Fruit fly (Drosophila melanogaster) whole organism, embryonic: ENCODE measurements around the gene Drs.
A peak's percentile ranks its signal among the peaks of the same experiment; 100 is the strongest.

Experiments
- Abd-B ChIP-seq: fragments of 200-800 bp; sonication (Bioruptor generic); optimal IDR thresholded peaks from 2 replicates; lab custom pipeline; 2018; ENCODE audit warnings: missing biosample characterization, mild to moderate bottlenecking, missing genetic modification characterization, moderate library complexity
- Aef1 ChIP-seq: fragments of 200-800 bp; sonication (Bioruptor generic); IDR thresholded peaks from 3 replicates; pipeline ENCODE4 v1.3.6; 2022; ENCODE audit warnings: missing biosample characterization, missing genetic modification characterization
- BEAF-32 ChIP-seq: fragments of 200-800 bp; sonication (Bioruptor generic); optimal IDR thresholded peaks from 3 replicates; lab custom pipeline; 2017; ENCODE audit warnings: missing biosample characterization, missing genetic modification characterization, mild to moderate bottlenecking, moderate library complexity, missing genetic modification reagents
- Blimp-1 ChIP-seq: fragments of 200-800 bp; sonication (Bioruptor generic); optimal IDR thresholded peaks from 3 replicates; lab custom pipeline; 2018; ENCODE audit warnings: missing biosample characterization, missing genetic modification characterization, mild to moderate bottlenecking, moderate library complexity, missing genetic modification reagents
- CG10209 ChIP-seq: fragments of 200-800 bp; sonication (Bioruptor generic); optimal IDR thresholded peaks from 3 replicates; lab custom pipeline; 2017; ENCODE audit warnings: missing biosample characterization, mild to moderate bottlenecking, missing genetic modification characterization, missing genetic modification reagents
- CG11504 ChIP-seq: fragments of 200-800 bp; sonication (Bioruptor generic); optimal IDR thresholded peaks from 3 replicates; lab custom pipeline; 2019; ENCODE audit warnings: missing biosample characterization, mild to moderate bottlenecking, missing genetic modification characterization, moderate library complexity
- CG13123 ChIP-seq: fragments of 200-800 bp; sonication (Bioruptor generic); optimal IDR thresholded peaks from 2 replicates; lab custom pipeline; 2016; ENCODE audit warnings: missing biosample characterization, missing genetic modification characterization
- CG13287 ChIP-seq: fragments of 200-800 bp; sonication (Bioruptor generic); IDR thresholded peaks from 2 replicates; pipeline ENCODE4 v1.3.6; 2022; ENCODE audit warnings: missing biosample characterization, missing genetic modification characterization; ENCODE audit not compliant: partially characterized antibody
- CG13894 ChIP-seq: fragments of 200-800 bp; sonication (Bioruptor generic); optimal IDR thresholded peaks from 3 replicates; lab custom pipeline; 2018; ENCODE audit warnings: missing biosample characterization, mild to moderate bottlenecking, missing genetic modification characterization, moderate library complexity
- CG15601 ChIP-seq: fragments of 200-800 bp; sonication (Bioruptor generic); optimal IDR thresholded peaks from 3 replicates; lab custom pipeline; 2019; ENCODE audit warnings: missing biosample characterization, mild to moderate bottlenecking, missing genetic modification characterization, moderate library complexity
- CG1603 ChIP-seq: fragments of 200-800 bp; sonication (Bioruptor generic); optimal IDR thresholded peaks from 2 replicates; lab custom pipeline; 2019; ENCODE audit warnings: missing biosample characterization, mild to moderate bottlenecking, missing genetic modification characterization, moderate library complexity
- CG16863 ChIP-seq: fragments of 200-800 bp; sonication (Bioruptor generic); optimal IDR thresholded peaks from 3 replicates; lab custom pipeline; 2016; ENCODE audit warnings: missing biosample characterization, missing genetic modification characterization
- CG17328 ChIP-seq: fragments of 200-800 bp; sonication (Bioruptor generic); IDR thresholded peaks from 2 replicates; pipeline ENCODE4 v1.3.6; 2022; ENCODE audit warnings: missing biosample characterization, missing genetic modification characterization
- CG17361 ChIP-seq: fragments of 200-800 bp; sonication (Bioruptor generic); IDR thresholded peaks from 3 replicates; pipeline ENCODE4 v1.3.6; 2022; ENCODE audit warnings: missing biosample characterization, missing genetic modification characterization
- CG2202 ChIP-seq: fragments of 200-800 bp; sonication (Bioruptor generic); optimal IDR thresholded peaks from 2 replicates; lab custom pipeline; 2018; ENCODE audit warnings: missing biosample characterization, mild to moderate bottlenecking, missing genetic modification characterization
- CG2875 ChIP-seq: fragments of 200-800 bp; sonication (Bioruptor generic); optimal IDR thresholded peaks from 2 replicates; lab custom pipeline; 2017; ENCODE audit warnings: missing biosample characterization, mild to moderate bottlenecking, missing genetic modification characterization, missing genetic modification reagents
- CG4360 ChIP-seq: fragments of 200-800 bp; sonication (Bioruptor generic); IDR thresholded peaks from 2 replicates; pipeline ENCODE4 v1.3.6; 2022; ENCODE audit warnings: missing biosample characterization, missing genetic modification characterization
- CG4707 ChIP-seq: fragments of 200-800 bp; sonication (Bioruptor generic); optimal IDR thresholded peaks from 2 replicates; lab custom pipeline; 2018; ENCODE audit warnings: missing biosample characterization, mild to moderate bottlenecking, missing genetic modification characterization, moderate library complexity
- CG6175 ChIP-seq: fragments of 200-800 bp; sonication (Bioruptor generic); IDR thresholded peaks from 3 replicates; pipeline ENCODE4 v1.3.6; 2022; ENCODE audit warnings: missing biosample characterization, missing genetic modification characterization
- CG6765 ChIP-seq: fragments of 200-800 bp; sonication (Bioruptor generic); optimal IDR thresholded peaks from 3 replicates; lab custom pipeline; 2017; ENCODE audit warnings: missing biosample characterization, mild to moderate bottlenecking, missing genetic modification characterization
- CG8944 ChIP-seq: fragments of 200-800 bp; sonication (Bioruptor generic); optimal IDR thresholded peaks from 3 replicates; lab custom pipeline; 2016; ENCODE audit warnings: missing biosample characterization, missing genetic modification characterization
- HLH4C ChIP-seq: fragments of 200-800 bp; sonication (Bioruptor generic); IDR thresholded peaks from 3 replicates; pipeline ENCODE4 v1.3.6; 2022; ENCODE audit warnings: missing biosample characterization, missing genetic modification characterization; ENCODE audit not compliant: partially characterized antibody
- Hr78 ChIP-seq, 2 experiments: fragments of 200-800 bp in 1 of 2; fragments of >200 bp in 1 of 2; sonication (Bioruptor generic) in 1 of 2; optimal IDR thresholded peaks; 2 replicates each; lab custom pipeline; 2017 to 2019; ENCODE audit warnings: missing biosample characterization in 2 of 2, missing genetic modification characterization in 2 of 2, mild to moderate bottlenecking in 1 of 2, moderate library complexity in 1 of 2
- Myb ChIP-seq: fragments of 200-800 bp; sonication (Bioruptor generic); optimal IDR thresholded peaks from 2 replicates; lab custom pipeline; 2016; ENCODE audit warnings: missing biosample characterization, missing genetic modification characterization
- Nf-YA ChIP-seq: fragments of 200-800 bp; sonication (Bioruptor generic); IDR thresholded peaks from 2 replicates; pipeline ENCODE4 v1.3.6; 2022; ENCODE audit warnings: missing biosample characterization, missing genetic modification characterization
- Sox102F ChIP-seq: fragments of 200-800 bp; sonication (Bioruptor generic); optimal IDR thresholded peaks from 2 replicates; lab custom pipeline; 2018; ENCODE audit warnings: missing biosample characterization, mild to moderate bottlenecking, missing genetic modification characterization, moderate library complexity
- Tbp ChIP-seq: fragments of >200 bp; optimal IDR thresholded peaks from 2 replicates; lab custom pipeline; 2018; ENCODE audit warnings: missing biosample characterization, missing genetic modification characterization
- Vsx1 ChIP-seq: fragments of 200-800 bp; sonication (Bioruptor generic); optimal IDR thresholded peaks from 2 replicates; lab custom pipeline; 2017; ENCODE audit warnings: missing biosample characterization, mild to moderate bottlenecking, missing genetic modification characterization, missing genetic modification reagents
- Xrp1 ChIP-seq: fragments of 200-800 bp; sonication (Bioruptor generic); IDR thresholded peaks from 2 replicates; pipeline ENCODE4 v1.3.6; 2022; ENCODE audit warnings: missing biosample characterization, missing genetic modification characterization
- YL-1 ChIP-seq: fragments of 200-800 bp; sonication (Bioruptor generic); optimal IDR thresholded peaks from 3 replicates; lab custom pipeline; 2017; ENCODE audit warnings: missing biosample characterization, mild to moderate bottlenecking, missing genetic modification characterization
- chn ChIP-seq: fragments of 200-800 bp; sonication (Bioruptor generic); optimal IDR thresholded peaks from 2 replicates; lab custom pipeline; 2016; ENCODE audit warnings: missing biosample characterization, missing genetic modification characterization
- corto ChIP-seq: fragments of 200-800 bp; sonication (Bioruptor generic); optimal IDR thresholded peaks from 2 replicates; lab custom pipeline; 2016; ENCODE audit warnings: missing biosample characterization, mild to moderate bottlenecking, missing genetic modification characterization, moderate library complexity
- crol ChIP-seq: fragments of 200-800 bp; sonication (Bioruptor generic); IDR thresholded peaks from 2 replicates; pipeline ENCODE4 v1.3.6; 2022; ENCODE audit warnings: missing biosample characterization, missing genetic modification characterization
- cwo ChIP-seq: fragments of 200-800 bp; sonication (Bioruptor generic); optimal IDR thresholded peaks from 3 replicates; lab custom pipeline; 2017; ENCODE audit warnings: missing biosample characterization, missing genetic modification characterization, mild to moderate bottlenecking, moderate library complexity, missing genetic modification reagents
- dan ChIP-seq: fragments of 200-800 bp; sonication (Bioruptor generic); IDR thresholded peaks from 2 replicates; pipeline ENCODE4 v1.3.6; 2022; ENCODE audit warnings: missing biosample characterization, missing genetic modification characterization
- dmrt11E ChIP-seq: fragments of 200-800 bp; sonication (Bioruptor generic); optimal IDR thresholded peaks from 3 replicates; lab custom pipeline; 2018; ENCODE audit warnings: missing biosample characterization, mild to moderate bottlenecking, missing genetic modification characterization, moderate library complexity
- dpn ChIP-seq, 2 experiments: fragments of 200-800 bp; sonication (Bioruptor generic); optimal IDR thresholded peaks; 3 replicates each; lab custom pipeline; 2016; ENCODE audit warnings: missing biosample characterization in 2 of 2, missing genetic modification characterization in 2 of 2
- fd64A ChIP-seq: fragments of 200-800 bp; sonication (Bioruptor generic); optimal IDR thresholded peaks from 3 replicates; lab custom pipeline; 2018; ENCODE audit warnings: missing biosample characterization, mild to moderate bottlenecking, missing genetic modification characterization
- fru ChIP-seq: fragments of >200 bp; optimal IDR thresholded peaks from 2 replicates; lab custom pipeline; 2017
- gem ChIP-seq: fragments of 200-800 bp; sonication (Bioruptor generic); optimal IDR thresholded peaks from 2 replicates; lab custom pipeline; 2019; ENCODE audit warnings: missing biosample characterization, mild to moderate bottlenecking, missing genetic modification characterization, moderate library complexity
- grau ChIP-seq: fragments of 200-800 bp; optimal IDR thresholded peaks from 3 replicates; lab custom pipeline; 2019; ENCODE audit warnings: missing biosample characterization, mild to moderate bottlenecking, missing genetic modification characterization, moderate library complexity
- gsb-n ChIP-seq: fragments of 200-800 bp; sonication (Bioruptor generic); optimal IDR thresholded peaks from 3 replicates; lab custom pipeline; 2018; ENCODE audit warnings: missing biosample characterization, mild to moderate bottlenecking, missing genetic modification characterization
- kni ChIP-seq: fragments of 200-800 bp; sonication (Bioruptor generic); optimal IDR thresholded peaks from 3 replicates; lab custom pipeline; 2017; ENCODE audit warnings: mild to moderate bottlenecking, missing biosample characterization, missing genetic modification reagents, missing genetic modification characterization
- mam ChIP-seq: fragments of 200-800 bp; sonication (Bioruptor generic); optimal IDR thresholded peaks from 3 replicates; lab custom pipeline; 2016; ENCODE audit warnings: missing biosample characterization, missing genetic modification characterization
- sd ChIP-seq: fragments of 200-800 bp; sonication (Bioruptor generic); optimal IDR thresholded peaks from 3 replicates; lab custom pipeline; 2018; ENCODE audit warnings: missing biosample characterization, mild to moderate bottlenecking, missing genetic modification characterization, moderate library complexity
- sens ChIP-seq: fragments of 200-800 bp; sonication (Bioruptor generic); peaks from one replicate; lab custom pipeline; 2016; ENCODE audit warnings: missing biosample characterization, missing genetic modification characterization
- twi ChIP-seq: fragments of 200-800 bp; optimal IDR thresholded peaks from 2 replicates; lab custom pipeline; 2019; ENCODE audit warnings: missing biosample characterization, mild to moderate bottlenecking, missing genetic modification characterization, moderate library complexity
- vvl ChIP-seq: fragments of 200-800 bp; sonication (Bioruptor generic); IDR thresholded peaks from 2 replicates; pipeline ENCODE4 v1.3.6; 2022; ENCODE audit warnings: missing biosample characterization, missing genetic modification characterization

Gene Drs

DNA sequence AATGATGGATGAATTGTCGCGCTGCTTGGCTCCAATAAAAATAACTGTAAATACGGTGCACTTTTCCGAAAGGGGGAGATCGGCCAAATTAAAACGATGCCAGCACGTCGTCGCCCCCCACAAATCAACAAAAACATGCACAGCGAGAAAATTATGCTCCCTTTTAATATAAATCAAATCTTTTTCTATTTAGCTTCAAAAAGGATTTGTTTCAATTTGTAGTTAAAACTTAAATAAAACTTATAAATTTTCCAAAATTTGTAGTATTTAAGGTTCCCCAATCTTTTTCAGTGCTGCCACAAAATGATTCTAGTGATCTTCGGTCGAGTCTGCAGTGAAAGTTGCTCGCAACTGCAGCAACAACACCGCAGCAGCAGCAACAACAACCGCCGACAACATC is 26.7 kb downstream of the Drs start (continued):
- TF ChIP-seq dpn (GFP tag; optimal IDR thresholded peaks at IDR 0.05; lab: Kevin White, UChicago) = peak; percentile 74 to 84
- TF ChIP-seq Vsx1 (GFP tag; lab: Kevin White, UChicago) = peak; percentile 71

DNA sequence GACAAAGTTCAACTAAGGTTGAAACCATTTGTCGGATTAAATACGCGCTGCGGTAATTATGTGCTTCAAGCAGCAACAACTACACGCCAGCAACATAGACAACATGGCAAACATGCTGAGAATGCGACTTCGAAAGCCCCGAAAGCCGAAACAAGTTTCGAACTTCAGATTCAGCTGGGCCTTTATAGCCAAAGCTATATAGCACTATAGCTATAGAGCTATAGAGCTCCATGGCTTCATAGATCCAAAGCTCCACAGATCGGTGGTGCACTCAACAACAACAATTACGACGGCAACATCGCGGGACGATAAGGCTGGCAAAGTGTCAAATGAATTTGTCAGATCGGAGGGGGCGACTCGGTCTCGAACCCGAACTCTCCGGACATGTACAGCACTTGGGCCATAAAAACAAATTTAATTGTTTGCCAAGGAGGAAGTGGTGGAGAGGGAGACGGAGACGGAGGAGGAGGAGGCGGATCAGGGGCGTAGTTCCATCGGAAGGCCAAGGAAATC is 28.0 kb downstream of the Drs start:
- TF ChIP-seq sd (tag; lab: Kevin White, UChicago) = peak; percentile 61
- TF ChIP-seq cwo = peak; percentile 33
- no peak for TF ChIP-seq Nf-YA
- no peak for TF ChIP-seq CG17361 (GFP tag; lab: Robert Waterston, UW)
- TF ChIP-seq mam (GFP tag; lab: Kevin White, UChicago) = no peak
- TF ChIP-seq Hr78 (GFP tag; optimal IDR thresholded peaks at IDR 0.05; lab: Kevin White, UChicago) = peak in 1 of 2 experiments; percentile 65
- 0 out of 3 replicates have a peak, but pooled peaks have one; percentile 4 for TF ChIP-seq CG6175 (GFP tag; lab: Robert Waterston, UW)
- peak; percentile 36 for TF ChIP-seq kni (GFP tag; lab: Kevin White, UChicago)
- peak; percentile 60; the same call in 1 of the 2 replicates for TF ChIP-seq CG4360 (GFP tag; lab: Robert Waterston, UW)
- no peak for TF ChIP-seq Aef1 (GFP tag; lab: Robert Waterston, UW)
- peak; percentile 24 for TF ChIP-seq CG11504 (tag; lab: Kevin White, UChicago)
- TF ChIP-seq Blimp-1 = no peak
- no peak for TF ChIP-seq fd64A (GFP tag; lab: Kevin White, UChicago)
- TF ChIP-seq CG4707 (GFP tag; lab: Kevin White, UChicago) = no peak
- peak; percentile 52; the same call in 1 of the 2 replicates for TF ChIP-seq crol (GFP tag; lab: Robert Waterston, UW)
- TF ChIP-seq CG13287 (GFP tag; lab: Robert Waterston, UW) = no peak
- peak; percentile 97 for TF ChIP-seq CG13894 (tag; lab: Kevin White, UChicago)
- TF ChIP-seq Tbp (GFP tag; lab: Kevin White, UChicago) = no peak
- no peak for TF ChIP-seq BEAF-32 (GFP tag; lab: Kevin White, UChicago)
- peak; percentile 26 for TF ChIP-seq Abd-B (GFP tag; lab: Kevin White, UChicago)
- TF ChIP-seq Sox102F = no peak

DNA sequence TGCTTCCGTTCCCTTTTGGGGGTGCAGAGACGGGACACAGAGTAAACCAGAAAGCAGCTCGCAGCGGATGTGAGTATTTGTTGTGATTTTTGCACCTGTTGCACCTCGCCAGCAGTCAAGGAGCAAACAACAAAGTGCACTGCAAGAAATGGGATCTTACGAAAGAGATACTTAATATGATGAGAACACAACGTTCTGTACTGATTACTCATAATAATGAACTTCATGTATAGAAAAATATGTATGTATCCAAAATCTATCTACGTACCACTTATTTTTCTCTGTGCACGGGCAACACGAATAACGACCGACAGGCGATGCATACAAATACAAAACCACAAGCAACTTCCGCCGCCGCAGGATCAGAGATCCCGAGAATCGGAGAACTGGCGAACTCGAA is 28.5 kb downstream of the Drs start:
- no peak for TF ChIP-seq HLH4C (GFP tag; lab: Robert Waterston, UW)
- TF ChIP-seq fru (lab: Kevin White, UChicago) = no peak
- TF ChIP-seq grau (tag; lab: Kevin White, UChicago) = peak; percentile 7
- TF ChIP-seq dmrt11E = peak; percentile 68
- TF ChIP-seq CG16863 = peak; percentile 14
- no peak for TF ChIP-seq CG13123 (GFP tag; lab: Kevin White, UChicago)
- no peak for TF ChIP-seq CG15601 (tag; lab: Kevin White, UChicago)
- no peak for TF ChIP-seq CG2202 (tag; lab: Kevin White, UChicago)
- peak; percentile 59; the same call in 1 of the 2 replicates for TF ChIP-seq Xrp1 (GFP tag; lab: Robert Waterston, UW)
- TF ChIP-seq Myb (GFP tag; lab: Kevin White, UChicago) = no peak
- TF ChIP-seq CG2875 (GFP tag; lab: Kevin White, UChicago) = peak; percentile 3
- peak; percentile 30 for TF ChIP-seq gem (tag; lab: Kevin White, UChicago)
- TF ChIP-seq CG10209 = peak; percentile 28
- no peak for TF ChIP-seq CG6765
- TF ChIP-seq twi (tag; lab: Kevin White, UChicago) = no peak
- TF ChIP-seq corto (GFP tag; lab: Kevin White, UChicago) = peak; percentile 52
- TF ChIP-seq chn (GFP tag; lab: Kevin White, UChicago) = peak; percentile 24
- TF ChIP-seq CG1603 (tag; lab: Kevin White, UChicago) = peak; percentile 40
- no peak for TF ChIP-seq vvl (GFP tag; lab: Robert Waterston, UW)
- TF ChIP-seq YL-1 (GFP tag; lab: Kevin White, UChicago) = no peak
- peak; percentile 83 for TF ChIP-seq sens
- TF ChIP-seq gsb-n (tag; lab: Kevin White, UChicago) = no peak
- no peak for TF ChIP-seq CG8944 (GFP tag; lab: Kevin White, UChicago)
- 0 out of 2 replicates have a peak, but pooled peaks have one; percentile 14 for TF ChIP-seq CG17328 (GFP tag; lab: Robert Waterston, UW)
- TF ChIP-seq dan (GFP tag; lab: Robert Waterston, UW) = no peak
